Worm (Caenorhabditis elegans) whole organism, young adult: ENCODE measurements around the gene ufd-3.

Experiments used
- ama-1 ChIP-seq, 3 experiments: fragments of 150-350 bp in 1 of 3; sonication (generic microtip) in 2 of 3; optimal IDR thresholded peaks; 2 replicates each; lab custom pipeline; 2014 to 2018; ENCODE audit warnings: missing biosample characterization in 2 of 3, missing genetic modification characterization in 2 of 3, missing genetic modification reagents in 2 of 3
- atf-7 ChIP-seq: sonication (generic microtip); optimal IDR thresholded peaks from 2 replicates; lab custom pipeline; 2017; ENCODE audit warnings: mild to moderate bottlenecking, missing genetic modification characterization, missing compliant biosample characterization
- him-1 ChIP-seq: sonication (generic microtip); optimal IDR thresholded peaks from 2 replicates; lab custom pipeline; 2016; ENCODE audit warnings: missing genotype, missing genetic modification reagents, missing genetic modification characterization, missing compliant biosample characterization
- nhr-90 ChIP-seq: sonication (generic microtip); optimal IDR thresholded peaks from 2 replicates; lab custom pipeline; 2016; ENCODE audit warnings: missing genotype, mild to moderate bottlenecking, missing genetic modification characterization, missing compliant biosample characterization
- rcor-1 ChIP-seq: fragments of 200-800 bp; sonication (Bioruptor generic); IDR thresholded peaks from 2 replicates; pipeline ENCODE4 v1.3.6; 2022; ENCODE audit warnings: missing genetic modification reagents, missing genetic modification characterization, missing compliant biosample characterization

- no peak for TF ChIP-seq him-1 (tag; lab: Kevin White, UChicago)
- no peak for TF ChIP-seq rcor-1 (GFP tag; lab: Robert Waterston, UW)
- TF ChIP-seq nhr-90 (tag; lab: Kevin White, UChicago) = no peak
- no peak for TF ChIP-seq atf-7 (tag; lab: Kevin White, UChicago)
- no peak for TF ChIP-seq ama-1 (optimal IDR thresholded peaks at IDR 0.05; lab: Kevin White, UChicago)
- no peak for TF ChIP-seq ama-1 (GFP tag; optimal IDR thresholded peaks at IDR 0.05; lab: Kevin White, UChicago)
Observed at ce11 chrII:9992474-9992873, 51.9 kb downstream of the ufd-3 start.
